Fruit fly (Drosophila melanogaster) whole organism, embryonic: Measurements from ENCODE around the gene CG13313.

Experiments
- CG11247 ChIP-seq: fragments of 200-800 bp; sonication (Bioruptor generic); IDR thresholded peaks from 2 replicates; pipeline ENCODE4 v1.3.6; 2022; ENCODE audit warnings: missing biosample characterization, missing genetic modification characterization
- Mes4 ChIP-seq: fragments of 200-800 bp; sonication (Bioruptor generic); optimal IDR thresholded peaks from 2 replicates; lab custom pipeline; 2016; ENCODE audit warnings: missing biosample characterization, missing genetic modification characterization

dm6 chr3L:8929527-8929926, 29.1 kb upstream of the CG13313 start:
- TF ChIP-seq Mes4 (GFP tag; lab: Kevin White, UChicago) (no peak), CG11247 (GFP tag; lab: Robert Waterston, UW) (no peak)
